Worm (Caenorhabditis elegans) whole organism, L1 larva: ENCODE results near the gene W06B4.1.

ENCODE experiments used
- alr-1 ChIP-seq: fragments of 200-800 bp; sonication (Bioruptor generic); optimal IDR thresholded peaks from 2 replicates; lab custom pipeline; 2018; ENCODE audit warnings: borderline replicate concordance, mild to moderate bottlenecking, missing genetic modification characterization, missing compliant biosample characterization
- dpl-1 ChIP-seq, 3 experiments: fragments of 150-350 bp in 2 of 3; sonication (generic microtip) in 1 of 3; optimal IDR thresholded peaks; 2 replicates each; lab custom pipeline; 2014 to 2017; ENCODE audit warnings: missing biosample characterization in 3 of 3, missing genetic modification characterization in 3 of 3, missing genetic modification reagents in 3 of 3

DNA sequence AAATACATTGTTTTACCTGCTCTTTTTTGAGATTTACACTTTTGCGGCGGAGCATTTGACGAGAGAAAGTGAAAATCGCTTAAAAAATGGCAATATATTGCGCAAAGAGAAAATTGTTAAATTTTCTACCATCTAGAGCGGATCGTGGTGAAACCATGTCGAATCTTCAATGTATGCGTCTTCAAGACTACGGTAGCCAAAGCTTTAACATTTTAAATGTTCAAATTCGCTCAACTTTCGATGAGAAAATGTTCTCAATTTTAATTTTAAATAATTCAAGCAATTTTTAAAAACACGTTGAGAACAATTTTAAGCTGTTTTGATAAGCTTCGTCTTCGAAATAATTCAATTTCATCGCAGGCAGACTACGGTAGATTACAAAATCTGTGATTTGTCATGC, 11.1 kb upstream of the W06B4.1 start:
- TF ChIP-seq dpl-1 (GFP tag; optimal IDR thresholded peaks at IDR 0.05; lab: Kevin White, UChicago), result no peak
- TF ChIP-seq alr-1 (tag; lab: Kevin White, UChicago), result no peak
